Worm (Caenorhabditis elegans): ENCODE data around the gene Y32F6B.1.

The Y32F6B.1 gene

DNA sequence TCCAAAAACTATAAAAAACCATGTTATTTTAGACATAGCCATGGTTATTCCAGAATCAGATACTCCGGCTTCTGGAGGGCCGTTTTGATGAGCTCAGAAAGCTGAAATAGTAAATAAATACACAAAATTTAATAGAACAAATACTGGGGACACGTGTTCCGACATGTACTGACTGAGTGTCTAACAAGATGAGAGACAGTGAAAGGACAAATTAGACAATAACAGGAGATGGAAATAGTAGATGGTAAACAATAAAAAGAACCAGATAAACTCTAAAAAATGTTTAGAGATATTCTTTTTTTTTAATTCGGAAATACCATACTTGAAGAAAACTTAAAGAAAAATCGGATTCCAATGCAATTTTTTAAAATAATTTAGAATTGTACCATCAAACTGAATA is at the start of gene Y32F6B.1:
Gene Y32F6B.1 (minus strand): TSS at position 101 of the 400 bp plus-strand sequence.
- TF ChIP-seq unc-55 (GFP tag; optimal IDR thresholded peaks at IDR 0.05) (no peak), ceh-45 (GFP tag; IDR thresholded peaks at IDR 0.05) (no peak), mec-3 (tag; optimal IDR thresholded peaks at IDR 0.05; ENCODE audit: borderline replicate concordance) (no peak), ceh-6 (GFP tag; optimal IDR thresholded peaks at IDR 0.05) (no peak), hlh-30 (tag; optimal IDR thresholded peaks at IDR 0.05; ENCODE audit: insufficient read depth) (no peak), pax-1 (tag; optimal IDR thresholded peaks at IDR 0.05) (no peak), eyg-1 (tag; optimal IDR thresholded peaks at IDR 0.05) (no peak), ref-2 (tag; optimal IDR thresholded peaks at IDR 0.05) (no peak), npax-4 (tag; optimal IDR thresholded peaks at IDR 0.05) (no peak), fkh-6 (tag; optimal IDR thresholded peaks at IDR 0.05) (no peak), ztf-16 (tag; optimal IDR thresholded peaks at IDR 0.05) (no peak), pha-4 (tag; optimal IDR thresholded peaks at IDR 0.05) (no peak), hlh-6 (tag; optimal IDR thresholded peaks at IDR 0.05) (no peak), tbx-7 (tag; optimal IDR thresholded peaks at IDR 0.05) (no peak), lim-6 (tag; optimal IDR thresholded peaks at IDR 0.05) (no peak), unc-42 (tag; optimal IDR thresholded peaks at IDR 0.05) (no peak)

DNA sequence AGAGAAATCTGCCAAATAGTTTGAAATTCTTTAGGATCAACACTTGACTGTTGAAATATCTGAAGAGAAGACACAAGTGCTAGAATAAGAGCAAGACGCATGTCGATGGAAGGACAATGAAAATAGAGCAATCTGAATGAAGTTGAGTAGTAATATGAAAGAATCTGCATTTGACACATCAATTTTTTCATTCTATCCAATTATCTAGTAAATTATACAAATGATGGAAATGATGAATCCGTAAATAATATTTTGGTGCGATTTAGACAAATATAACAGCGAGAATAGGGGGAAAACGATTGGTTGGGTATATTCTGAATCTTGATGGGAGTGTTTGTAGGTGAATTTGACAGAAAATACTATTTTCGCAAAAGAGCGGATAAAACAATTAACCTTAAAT is 48.2 kb upstream of the Y32F6B.1 start, which contains the start of gene txt-10:
Gene txt-10 (minus strand): TSS at position 101 of the 400 bp plus-strand sequence.
- TF ChIP-seq sox-4 (tag; optimal IDR thresholded peaks at IDR 0.05) (no peak), nfya-1 (tag; optimal IDR thresholded peaks at IDR 0.05) (no peak), unc-42 (tag; optimal IDR thresholded peaks at IDR 0.05) (no peak), ahr-1 (tag; optimal IDR thresholded peaks at IDR 0.05) (no peak), eyg-1 (tag; optimal IDR thresholded peaks at IDR 0.05) (no peak), fkh-6 (tag; optimal IDR thresholded peaks at IDR 0.05) (no peak), pax-1 (tag; optimal IDR thresholded peaks at IDR 0.05) (no peak), elt-2 (tag; optimal IDR thresholded peaks at IDR 0.05) (no peak), ceh-14 (tag; optimal IDR thresholded peaks at IDR 0.05) (no peak), Y22D7AL.16 (tag; optimal IDR thresholded peaks at IDR 0.05) (no peak), hlh-30 (tag; optimal IDR thresholded peaks at IDR 0.05; ENCODE audit: insufficient read depth) (no peak), ets-4 (tag; optimal IDR thresholded peaks at IDR 0.05) (no peak), odd-2 (tag; optimal IDR thresholded peaks at IDR 0.05) (no peak), ztf-16 (tag; optimal IDR thresholded peaks at IDR 0.05) (no peak), rnt-1 (tag; optimal IDR thresholded peaks at IDR 0.05) (no peak)

DNA sequence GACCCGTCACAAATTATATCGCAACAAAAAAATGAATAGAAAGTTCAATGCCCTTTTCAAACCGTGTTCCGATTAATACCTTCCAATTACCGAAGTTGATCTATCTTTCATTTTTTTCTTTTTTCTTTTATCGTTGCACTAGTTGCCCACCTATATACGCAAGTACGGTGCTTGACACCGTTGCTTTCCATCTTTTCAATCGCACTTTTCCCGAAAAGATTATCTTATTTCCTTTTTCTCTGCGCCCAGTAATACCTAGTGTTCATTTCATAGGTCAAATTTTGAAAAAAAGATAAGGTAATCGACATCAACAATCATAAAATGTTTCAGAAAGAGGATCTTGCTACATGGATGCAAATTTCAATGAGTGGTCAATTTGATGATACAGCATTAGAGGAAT is 45.1 kb upstream of the Y32F6B.1 start:
- no peak for TF ChIP-seq hlh-6 (tag; optimal IDR thresholded peaks at IDR 0.05)
- no peak for TF ChIP-seq ceh-22 (tag; optimal IDR thresholded peaks at IDR 0.05)
- TF ChIP-seq hlh-30 (tag; optimal IDR thresholded peaks at IDR 0.05; ENCODE audit: insufficient read depth), result no peak

DNA sequence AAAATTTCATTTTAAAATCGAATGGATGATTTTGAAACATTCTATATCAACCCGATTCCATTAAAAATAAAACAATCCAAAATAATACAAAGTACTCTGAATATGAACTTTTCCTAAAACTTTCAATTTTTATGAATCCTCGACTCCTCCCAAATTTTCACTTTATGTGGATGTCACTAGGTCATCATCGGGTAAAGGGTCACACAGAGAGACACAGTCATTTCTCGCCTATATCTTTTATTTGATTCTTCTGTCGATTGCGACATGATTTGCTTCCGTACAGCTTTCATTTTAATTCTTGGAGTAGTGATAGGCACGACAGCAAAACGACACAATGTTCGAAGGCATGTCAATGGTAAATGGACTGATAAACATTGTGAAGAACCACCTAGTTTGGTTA is 44.0 kb upstream of the Y32F6B.1 start, which contains the start of gene F25D1.3:
Gene F25D1.3 (plus strand): TSS at position 225 of the 400 bp plus-strand sequence.
- TF ChIP-seq ref-2 (tag; optimal IDR thresholded peaks at IDR 0.05) (no peak), ceh-2 (tag; optimal IDR thresholded peaks at IDR 0.05) (no peak), T23F11.4 (GFP tag; optimal IDR thresholded peaks at IDR 0.05) (no peak), ttx-3 (tag; optimal IDR thresholded peaks at IDR 0.05) (no peak), ceh-45 (GFP tag; IDR thresholded peaks at IDR 0.05) (no peak), ceh-30 (tag; optimal IDR thresholded peaks at IDR 0.05) (no peak), ceh-31 (tag; optimal IDR thresholded peaks at IDR 0.05) (no peak)

DNA sequence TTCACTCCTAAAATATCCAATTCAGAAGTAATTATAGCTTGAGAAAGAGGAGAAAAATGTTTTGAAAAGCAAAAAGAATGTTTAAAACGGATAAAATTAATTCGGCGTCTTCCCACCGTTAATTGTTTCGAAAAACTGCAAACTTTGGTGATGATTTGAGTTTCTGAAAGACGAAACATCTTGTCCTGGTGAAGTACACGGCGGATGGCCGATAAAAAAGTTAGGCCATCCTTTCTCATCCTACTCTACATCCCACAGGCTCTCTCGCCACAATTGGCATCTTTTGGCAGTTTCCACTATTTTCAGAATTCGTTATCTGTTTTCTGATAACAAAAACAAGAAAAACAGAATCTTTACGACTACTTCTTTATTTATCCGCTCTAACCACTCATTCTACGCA is 41.4 kb upstream of the Y32F6B.1 start, which contains the start of the genes C35A5.8 and hda-11:
Gene C35A5.8 (minus strand): TSS at position 7 of the 400 bp plus-strand sequence.
Gene hda-11 (plus strand): TSS at position 283 of the 400 bp plus-strand sequence.
- TF ChIP-seq ref-2 (tag; optimal IDR thresholded peaks at IDR 0.05) (peak; percentile 88), ttx-3 (tag; optimal IDR thresholded peaks at IDR 0.05) (peak; percentile 25), Y22D7AL.16 (tag; optimal IDR thresholded peaks at IDR 0.05) (no peak), pha-4 (tag; optimal IDR thresholded peaks at IDR 0.05) (no peak), ceh-2 (tag; optimal IDR thresholded peaks at IDR 0.05) (peak; percentile 91), unc-86 (tag; optimal IDR thresholded peaks at IDR 0.05) (no peak), ceh-22 (tag; optimal IDR thresholded peaks at IDR 0.05) (no peak), tbx-7 (tag; optimal IDR thresholded peaks at IDR 0.05) (peak; percentile 88), rnt-1 (tag; optimal IDR thresholded peaks at IDR 0.05) (peak; percentile 60), pha-2 (tag; optimal IDR thresholded peaks at IDR 0.05) (no peak), pat-9 (tag; optimal IDR thresholded peaks at IDR 0.05) (no peak), nhr-232 (tag; optimal IDR thresholded peaks at IDR 0.05) (no peak), K02D7.2 (tag; optimal IDR thresholded peaks at IDR 0.05) (no peak), dve-1 (tag; optimal IDR thresholded peaks at IDR 0.05) (no peak), fax-1 (tag; optimal IDR thresholded peaks at IDR 0.05) (peak; percentile 39), nhr-11 (tag; optimal IDR thresholded peaks at IDR 0.05) (no peak), sox-2 (GFP tag; IDR thresholded peaks at IDR 0.05) (no peak), nfya-1 (tag; optimal IDR thresholded peaks at IDR 0.05) (peak; percentile 8), ceh-34 (tag; optimal IDR thresholded peaks at IDR 0.05) (peak; percentile 48), elt-4 (tag; optimal IDR thresholded peaks at IDR 0.05) (no peak), ztf-16 (tag; optimal IDR thresholded peaks at IDR 0.05) (no peak), lim-6 (tag; optimal IDR thresholded peaks at IDR 0.05) (peak; percentile 63), ceh-9 (tag; optimal IDR thresholded peaks at IDR 0.05) (no peak), unc-42 (tag; optimal IDR thresholded peaks at IDR 0.05) (peak; percentile 22), pqm-1 (tag; optimal IDR thresholded peaks at IDR 0.05) (no peak)

Data from whole organism, late embryonic.